Fruit fly (Drosophila melanogaster) whole organism, wandering third instar larva: ENCODE results near the gene CG34273.

ENCODE experiments used
- Abd-B ChIP-seq: fragments of >200 bp; optimal IDR thresholded peaks from 2 replicates; lab custom pipeline; 2017; ENCODE audit warnings: missing biosample characterization, missing genetic modification characterization
- CG32264 ChIP-seq: fragments of 200-800 bp; sonication (Bioruptor generic); optimal IDR thresholded peaks from 2 replicates; lab custom pipeline; 2016; ENCODE audit warnings: missing biosample characterization, missing genetic modification characterization
- CG9705 ChIP-seq: fragments of 200-800 bp; sonication (Bioruptor generic); optimal IDR thresholded peaks from 2 replicates; lab custom pipeline; 2018; ENCODE audit warnings: missing biosample characterization, mild to moderate bottlenecking, missing genetic modification characterization
- CrebA ChIP-seq: fragments of 200-800 bp; sonication (Bioruptor generic); optimal IDR thresholded peaks from 2 replicates; lab custom pipeline; 2016; ENCODE audit warnings: missing biosample characterization, mild to moderate bottlenecking, missing genetic modification characterization, borderline replicate concordance
- Dfd ChIP-seq: fragments of >200 bp; optimal IDR thresholded peaks from 2 replicates; lab custom pipeline; 2017; ENCODE audit warnings: missing biosample characterization, missing genetic modification characterization
- Dif ChIP-seq: fragments of 200-275, 200-300 bp; sonication (Bioruptor generic); optimal IDR thresholded peaks from 2 replicates; lab custom pipeline; 2018; ENCODE audit warnings: missing biosample characterization, missing genetic modification characterization; ENCODE audit not compliant: partially characterized antibody
- Hnf4 ChIP-seq: fragments of 200-800 bp; sonication (Bioruptor generic); optimal IDR thresholded peaks from 2 replicates; lab custom pipeline; 2016; ENCODE audit warnings: missing biosample characterization, mild to moderate bottlenecking, missing genetic modification characterization
- Hr83 ChIP-seq: fragments of 200-300 bp; sonication (Bioruptor generic); optimal IDR thresholded peaks from 2 replicates; lab custom pipeline; 2016; ENCODE audit warnings: missing biosample characterization, mild to moderate bottlenecking, missing genetic modification characterization, moderate library complexity; ENCODE audit not compliant: poor library complexity, severe bottlenecking
- Jra ChIP-seq: sonication (Bioruptor generic); optimal IDR thresholded peaks from 2 replicates; lab custom pipeline; 2016; ENCODE audit warnings: missing biosample characterization, missing genetic modification characterization
- Mio ChIP-seq: sonication (Bioruptor generic); optimal IDR thresholded peaks from 2 replicates; lab custom pipeline; 2016; ENCODE audit warnings: missing biosample characterization, missing genetic modification characterization
- N ChIP-seq: fragments of >200 bp; optimal IDR thresholded peaks from 2 replicates; lab custom pipeline; 2018; ENCODE audit warnings: missing biosample characterization, missing external identifiers, missing genetic modification characterization
- OdsH ChIP-seq: fragments of 200-800 bp; sonication (Bioruptor generic); optimal IDR thresholded peaks from 2 replicates; lab custom pipeline; 2016; ENCODE audit warnings: missing biosample characterization, mild to moderate bottlenecking, missing genetic modification characterization
- Sp1 ChIP-seq: fragments of 200-800 bp; sonication (Bioruptor generic); optimal IDR thresholded peaks from 3 replicates; lab custom pipeline; 2019; ENCODE audit warnings: missing biosample characterization, mild to moderate bottlenecking, missing genetic modification characterization, moderate library complexity
- Vsx2 ChIP-seq: fragments of 200-300, 225-300 bp; sonication (Bioruptor generic); optimal IDR thresholded peaks from 2 replicates; lab custom pipeline; 2018; ENCODE audit warnings: missing biosample characterization, missing genetic modification characterization; ENCODE audit not compliant: partially characterized antibody
- br ChIP-seq: fragments of 200-800 bp; sonication (Bioruptor generic); optimal IDR thresholded peaks from 2 replicates; lab custom pipeline; 2016; ENCODE audit warnings: missing biosample characterization, missing genetic modification characterization
- dl ChIP-seq, 2 experiments: fragments of 175-275, 200-275 bp in 1 of 2; fragments of 200-275 bp in 1 of 2; sonication (Bioruptor generic); optimal IDR thresholded peaks; lab custom pipeline; 2018; ENCODE audit warnings: mild to moderate bottlenecking in 2 of 2, missing biosample characterization in 2 of 2, missing genetic modification characterization in 2 of 2, moderate library complexity in 2 of 2; ENCODE audit not compliant: partially characterized antibody in 2 of 2, insufficient read depth in 1 of 2
- dmrt93B ChIP-seq: fragments of 200-800 bp; sonication (Bioruptor generic); optimal IDR thresholded peaks from 2 replicates; lab custom pipeline; 2018; ENCODE audit warnings: missing biosample characterization, mild to moderate bottlenecking, missing genetic modification characterization
- ey ChIP-seq: fragments of 200-800 bp; sonication (Bioruptor generic); optimal IDR thresholded peaks from 2 replicates; lab custom pipeline; 2016; ENCODE audit warnings: missing biosample characterization, missing genetic modification characterization
- foxo ChIP-seq, 2 experiments: fragments of 200-800 bp; sonication (Bioruptor generic); optimal IDR thresholded peaks; 2 replicates in 1 of 2; 3 replicates in 1 of 2; lab custom pipeline; 2016 to 2017; ENCODE audit warnings: missing biosample characterization in 2 of 2, missing genetic modification characterization in 2 of 2
- fru ChIP-seq: fragments of 200-800 bp; sonication (Bioruptor generic); optimal IDR thresholded peaks from 3 replicates; lab custom pipeline; 2016; ENCODE audit warnings: missing biosample characterization, mild to moderate bottlenecking, missing genetic modification characterization
- h ChIP-seq: fragments of 200-800 bp; sonication (Bioruptor generic); optimal IDR thresholded peaks from 3 replicates; lab custom pipeline; 2016; ENCODE audit warnings: missing biosample characterization, mild to moderate bottlenecking, missing genetic modification characterization
- jim ChIP-seq: fragments of 175-275, 200-325 bp; sonication (Bioruptor generic); optimal IDR thresholded peaks from 2 replicates; lab custom pipeline; 2016; ENCODE audit warnings: missing biosample characterization, mild to moderate bottlenecking, missing genetic modification characterization
- pan ChIP-seq: fragments of >200 bp; optimal IDR thresholded peaks from 2 replicates; lab custom pipeline; 2017
- psq ChIP-seq: fragments of 200-800 bp; sonication (Bioruptor generic); optimal IDR thresholded peaks from 3 replicates; lab custom pipeline; 2017; ENCODE audit warnings: missing biosample characterization, mild to moderate bottlenecking, missing genetic modification characterization, moderate library complexity
- rgr ChIP-seq: fragments of 200-800 bp; sonication (Bioruptor generic); optimal IDR thresholded peaks from 3 replicates; lab custom pipeline; 2016; ENCODE audit warnings: missing biosample characterization, mild to moderate bottlenecking, missing genetic modification characterization
- sage ChIP-seq: fragments of 200-800 bp; sonication (Bioruptor generic); optimal IDR thresholded peaks from 2 replicates; lab custom pipeline; 2016; ENCODE audit warnings: missing biosample characterization, mild to moderate bottlenecking, missing genetic modification characterization
- usp ChIP-seq: fragments of >200 bp; optimal IDR thresholded peaks from 2 replicates; lab custom pipeline; 2017; ENCODE audit warnings: missing biosample characterization, missing genetic modification characterization

The CG34273 gene

dm6 chr3R:14511123-14511908 lies 5.5 kb upstream of the CG34273 start, which contains the start of the genes HtrA2 and mRpL11 (continued):
- TF ChIP-seq Hr83 (GFP tag; lab: Kevin White, UChicago) = peak; percentile 41
- TF ChIP-seq CG9705 (GFP tag; lab: Kevin White, UChicago) = peak; percentile 37
- no peak for TF ChIP-seq sage (GFP tag; lab: Kevin White, UChicago)
- peak; percentile 65 for TF ChIP-seq br
- TF ChIP-seq N (GFP tag; lab: Kevin White, UChicago) = no peak
- peak; percentile 32 for TF ChIP-seq fru
- peak; percentile 83 for TF ChIP-seq Dif (GFP tag; lab: Kevin White, UChicago)
- TF ChIP-seq ey (GFP tag; lab: Kevin White, UChicago) = peak; percentile 58
- TF ChIP-seq dl (GFP tag; optimal IDR thresholded peaks at IDR 0.05; lab: Kevin White, UChicago; ENCODE audit: insufficient read depth in 1 of 2, partially characterized antibody in 2 of 2) = peak in 1 of 2 experiments; percentile 16

dm6 chr3R:14513420-14513819 lies 3.4 kb upstream of the CG34273 start, which contains the start of gene CG8461:
CG8461 (minus strand) TSS chr3R:14513637.
- TF ChIP-seq CrebA (GFP tag; lab: Kevin White, UChicago) (no peak), Hnf4 (GFP tag; lab: Kevin White, UChicago) (peak; percentile 26), foxo (GFP tag; optimal IDR thresholded peaks at IDR 0.05; lab: Kevin White, UChicago) (peak in 1 of 2 experiments; percentile 19)

dm6 chr3R:14520749-14521148 lies 3.9 kb downstream of the CG34273 start, which contains the start of gene Cyp313a1:
Cyp313a1 (plus strand) TSS chr3R:14521049.
- TF ChIP-seq Hnf4 (GFP tag; lab: Kevin White, UChicago) = no peak
- no peak for TF ChIP-seq rgr
- no peak for TF ChIP-seq Abd-B (GFP tag; lab: Kevin White, UChicago)

dm6 chr3R:14526657-14527056 lies 9.8 kb downstream of the CG34273 start:
- no peak for TF ChIP-seq dmrt93B (GFP tag; lab: Kevin White, UChicago)
- TF ChIP-seq CG32264 (GFP tag; lab: Kevin White, UChicago) = no peak
- TF ChIP-seq pan (lab: Kevin White, UChicago) = no peak
- TF ChIP-seq h = no peak
- TF ChIP-seq CrebA (GFP tag; lab: Kevin White, UChicago) = no peak
- TF ChIP-seq Sp1 (GFP tag; lab: Kevin White, UChicago) = no peak
- no peak for TF ChIP-seq Jra (GFP tag; lab: Kevin White, UChicago)
- no peak for TF ChIP-seq Hnf4 (GFP tag; lab: Kevin White, UChicago)
- no peak for TF ChIP-seq psq
- no peak for TF ChIP-seq br

dm6 chr3R:14542038-14542437 lies 25.2 kb downstream of the CG34273 start:
- no peak for TF ChIP-seq usp (GFP tag; lab: Kevin White, UChicago)
- no peak for TF ChIP-seq OdsH
- no peak for TF ChIP-seq Dfd
- TF ChIP-seq Mio (GFP tag; lab: Kevin White, UChicago) = no peak
- no peak for TF ChIP-seq N (GFP tag; lab: Kevin White, UChicago)

- TF ChIP-seq jim (GFP tag; lab: Kevin White, UChicago) = no peak
- no peak for TF ChIP-seq Dfd
- no peak for TF ChIP-seq CrebA (GFP tag; lab: Kevin White, UChicago)
- TF ChIP-seq CG9705 (GFP tag; lab: Kevin White, UChicago) = no peak
- no peak for TF ChIP-seq Vsx2 (GFP tag; lab: Kevin White, UChicago)
- no peak for TF ChIP-seq fru
- TF ChIP-seq Sp1 (GFP tag; lab: Kevin White, UChicago) = no peak
- TF ChIP-seq ey (GFP tag; lab: Kevin White, UChicago) = no peak
These were observed 31.9 kb downstream of the CG34273 start for dm6 chr3R:14548752-14549151.
